Worm (Caenorhabditis elegans) whole organism, L3 larva: Measurements from ENCODE around the gene cst-1.

ENCODE experiments used
- R02D3.7 ChIP-seq: fragments of 150-350 bp; optimal IDR thresholded peaks from 2 replicates; lab custom pipeline; 2014; ENCODE audit warnings: missing biosample characterization, missing genetic modification characterization
- aly-2 ChIP-seq: fragments of 150-350 bp; optimal IDR thresholded peaks from 2 replicates; lab custom pipeline; 2014; ENCODE audit warnings: missing biosample characterization, missing genetic modification characterization
- ama-1 ChIP-seq: fragments of 150-350 bp; optimal IDR thresholded peaks from 2 replicates; lab custom pipeline; 2018
- ceh-82 ChIP-seq: fragments of 150-350 bp; optimal IDR thresholded peaks from 2 replicates; lab custom pipeline; 2014; ENCODE audit warnings: missing biosample characterization, missing genetic modification characterization
- jun-1 ChIP-seq: fragments of 150-350 bp; optimal IDR thresholded peaks from 2 replicates; lab custom pipeline; 2014; ENCODE audit warnings: missing biosample characterization, missing genetic modification reagents, missing genetic modification characterization
- mdl-1 ChIP-seq: fragments of 150-350 bp; optimal IDR thresholded peaks from 2 replicates; lab custom pipeline; 2014; ENCODE audit warnings: missing biosample characterization, missing genetic modification characterization
- nhr-237 ChIP-seq: fragments of 150-350 bp; optimal IDR thresholded peaks from 2 replicates; lab custom pipeline; 2014; ENCODE audit warnings: missing biosample characterization, missing genetic modification characterization
- snpc-4 ChIP-seq: fragments of 150-350 bp; optimal IDR thresholded peaks from 2 replicates; lab custom pipeline; 2014; ENCODE audit warnings: missing biosample characterization, missing genetic modification characterization
- unc-39 ChIP-seq: sonication (generic microtip); optimal IDR thresholded peaks from 4 replicates; lab custom pipeline; 2017; ENCODE audit warnings: missing biosample characterization, missing genetic modification characterization
- unc-62 ChIP-seq: fragments of 150-350 bp; sonication (generic microtip); optimal IDR thresholded peaks from 4 replicates; lab custom pipeline; 2014; ENCODE audit warnings: missing biosample characterization, missing genetic modification reagents, missing genetic modification characterization
- ztf-11 ChIP-seq: fragments of 150-350 bp; optimal IDR thresholded peaks from 2 replicates; lab custom pipeline; 2014; ENCODE audit warnings: missing biosample characterization, missing genetic modification characterization

- TF ChIP-seq nhr-237 (tag; lab: Kevin White, UChicago) (no peak), mdl-1 (tag; lab: Kevin White, UChicago) (no peak), ztf-11 (tag; lab: Kevin White, UChicago) (no peak), ceh-82 (tag; lab: Kevin White, UChicago) (no peak), jun-1 (tag; lab: Kevin White, UChicago) (no peak), ama-1 (no peak), snpc-4 (tag; lab: Kevin White, UChicago) (no peak), aly-2 (no peak), unc-39 (no peak), R02D3.7 (tag; lab: Kevin White, UChicago) (no peak), unc-62 (no peak)
These were observed 29.4 kb downstream of the cst-1 start, which contains the start of gene R160.4 for ce11 chrX:4368800-4369199.
